Worm (Caenorhabditis elegans): Measurements from ENCODE around the gene F56D5.9.
A peak's percentile ranks its signal among the peaks of the same experiment; 100 is the strongest.

Gene F56D5.9

DNA sequence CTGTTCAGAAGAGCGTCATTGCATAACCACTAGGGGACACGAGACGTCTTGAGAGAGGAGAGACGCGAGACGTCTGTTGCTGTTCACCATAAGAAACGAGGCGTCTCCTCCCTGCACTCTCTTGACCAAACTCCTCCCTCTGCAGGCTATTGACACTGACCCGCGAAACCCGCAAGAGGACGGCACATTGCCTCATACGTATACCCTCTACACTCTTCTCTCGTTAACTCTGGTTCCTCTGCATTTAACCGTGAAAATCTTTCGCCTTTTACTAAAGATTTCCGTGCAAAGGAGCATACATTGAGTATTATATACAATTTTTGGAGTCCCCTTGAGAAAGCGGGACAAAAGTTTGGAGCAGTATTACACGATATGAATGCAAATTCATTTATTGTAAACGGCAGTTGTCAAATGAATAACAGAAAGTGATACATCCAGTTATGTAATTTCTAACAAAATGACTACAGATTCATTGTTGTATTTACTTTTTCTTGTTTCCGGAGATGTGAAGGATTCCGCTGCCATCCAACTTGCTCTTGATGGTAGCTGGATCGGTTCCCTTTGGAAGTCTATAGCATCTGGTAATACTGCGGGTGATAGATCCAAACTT, 22.2 kb upstream of the F56D5.9 start:
- TF ChIP-seq nhr-43 (tag; optimal IDR thresholded peaks at IDR 0.05; ENCODE audit: poor library complexity, severe bottlenecking) (peak; percentile 89), ceh-9 (tag; optimal IDR thresholded peaks at IDR 0.05) (no peak), ztf-4 (tag; optimal IDR thresholded peaks at IDR 0.05) (peak; percentile 80), nhr-25 (tag; optimal IDR thresholded peaks at IDR 0.05) (peak; percentile 97), elt-2 (tag; optimal IDR thresholded peaks at IDR 0.05) (peak; percentile 83), lin-15B (tag; optimal IDR thresholded peaks at IDR 0.05) (peak; percentile 88), fkh-10 (GFP tag; optimal IDR thresholded peaks at IDR 0.05) (peak; percentile 46), sea-2 (GFP tag; optimal IDR thresholded peaks at IDR 0.05) (no peak), egl-5 (tag; optimal IDR thresholded peaks at IDR 0.05) (peak; percentile 65), pqm-1 (tag; optimal IDR thresholded peaks at IDR 0.05) (peak; percentile 93), unc-62 (GFP tag; optimal IDR thresholded peaks at IDR 0.05) (peak; percentile 45), nhr-77 (tag; optimal IDR thresholded peaks at IDR 0.05) (peak; percentile 84), nhr-237 (tag; optimal IDR thresholded peaks at IDR 0.05) (no peak), elt-1 (tag; optimal IDR thresholded peaks at IDR 0.05) (peak; percentile 52), fkh-2 (tag; optimal IDR thresholded peaks at IDR 0.05) (peak; percentile 66), snpc-4 (tag; optimal IDR thresholded peaks at IDR 0.05) (peak; percentile 100), nhr-67 (tag; optimal IDR thresholded peaks at IDR 0.05) (no peak), egl-27 (tag; optimal IDR thresholded peaks at IDR 0.05) (peak; percentile 82), pha-4 (tag; optimal IDR thresholded peaks at IDR 0.05) (peak; percentile 98), ama-1 (optimal IDR thresholded peaks at IDR 0.05) (peak; percentile 98), aly-2 (tag; optimal IDR thresholded peaks at IDR 0.05) (peak; percentile 68), elt-3 (tag; optimal IDR thresholded peaks at IDR 0.05) (peak in 2 of 3 experiments; percentile 6 to 64), eor-1 (tag; optimal IDR thresholded peaks at IDR 0.05) (no peak), nhr-28 (tag; optimal IDR thresholded peaks at IDR 0.05) (peak; percentile 2), nhr-11 (tag; optimal IDR thresholded peaks at IDR 0.05) (peak; percentile 9), mml-1 (tag; optimal IDR thresholded peaks at IDR 0.05) (no peak), fos-1 (tag; optimal IDR thresholded peaks at IDR 0.05) (peak; percentile 83), lsy-12 (tag; optimal IDR thresholded peaks at IDR 0.05) (peak; percentile 91), nhr-23 (tag; optimal IDR thresholded peaks at IDR 0.05) (peak; percentile 91), unc-39 (tag; optimal IDR thresholded peaks at IDR 0.05) (no peak), ceh-82 (tag; optimal IDR thresholded peaks at IDR 0.05) (peak; percentile 81), nhr-76 (tag; optimal IDR thresholded peaks at IDR 0.05) (peak; percentile 86), jun-1 (tag; optimal IDR thresholded peaks at IDR 0.05) (peak; percentile 91), nhr-12 (tag; optimal IDR thresholded peaks at IDR 0.05) (no peak), lin-39 (tag; optimal IDR thresholded peaks at IDR 0.05) (peak; percentile 93), nfya-1 (tag; optimal IDR thresholded peaks at IDR 0.05; ENCODE audit: insufficient read depth) (peak; percentile 94), tbx-2 (tag; optimal IDR thresholded peaks at IDR 0.05) (peak; percentile 78), zag-1 (tag; optimal IDR thresholded peaks at IDR 0.05) (no peak), ceh-28 (tag; optimal IDR thresholded peaks at IDR 0.05) (peak; percentile 83), R02D3.7 (tag; optimal IDR thresholded peaks at IDR 0.05) (peak; percentile 76), hmg-11 (tag; optimal IDR thresholded peaks at IDR 0.05) (peak; percentile 95), daf-12 (tag; optimal IDR thresholded peaks at IDR 0.05) (no peak), mdl-1 (tag; optimal IDR thresholded peaks at IDR 0.05) (peak; percentile 63), ceh-16 (tag; optimal IDR thresholded peaks at IDR 0.05) (peak; percentile 52), ztf-11 (tag; optimal IDR thresholded peaks at IDR 0.05) (no peak), ZK546.5 (tag; optimal IDR thresholded peaks at IDR 0.05) (no peak), skn-1 (tag; optimal IDR thresholded peaks at IDR 0.05) (peak; percentile 54)

Data from whole organism, L3 larva.